Fruit fly (Drosophila melanogaster) whole organism: Measurements from ENCODE around the gene Cbl.

Source experiments
- EcR ChIP-seq, 2 experiments: fragments of >200 bp; optimal IDR thresholded peaks; 2 replicates each; lab custom pipeline; 2017; ENCODE audit warnings: missing biosample characterization in 2 of 2, missing genetic modification characterization in 2 of 2, missing genetic modification reagents in 2 of 2
- pan ChIP-seq: fragments of >200 bp; optimal IDR thresholded peaks from 2 replicates; lab custom pipeline; 2017
- psq ChIP-seq: fragments of >200 bp; optimal IDR thresholded peaks from 2 replicates; lab custom pipeline; 2017
- usp ChIP-seq: fragments of >200 bp; optimal IDR thresholded peaks from 2 replicates; lab custom pipeline; 2017; ENCODE audit warnings: missing biosample characterization, missing genetic modification characterization, mixed read lengths

DNA sequence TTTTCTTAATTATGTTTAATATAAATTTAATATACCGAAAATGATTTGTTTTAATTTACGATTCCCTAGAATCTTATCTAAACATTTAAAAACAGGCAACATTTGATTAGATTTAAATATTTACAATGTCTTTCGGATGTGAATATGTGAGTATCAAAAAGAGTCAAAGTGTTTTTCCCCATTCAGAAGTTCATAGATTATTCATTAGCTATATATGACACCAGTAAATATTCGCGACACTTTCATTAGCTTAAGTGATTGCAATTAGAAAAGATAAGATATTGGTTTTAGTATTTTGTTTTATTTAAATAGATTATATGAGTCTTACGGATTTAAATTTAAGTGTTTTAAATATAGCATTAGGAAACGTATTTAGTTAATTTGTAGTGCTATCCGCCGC lies 30.6 kb upstream of the Cbl start:
- no peak for TF ChIP-seq EcR (GFP tag; optimal IDR thresholded peaks at IDR 0.05; lab: Kevin White, UChicago)
- no peak for TF ChIP-seq pan (lab: Kevin White, UChicago)
- no peak for TF ChIP-seq usp (GFP tag; lab: Kevin White, UChicago)
- TF ChIP-seq psq = no peak
